Worm (Caenorhabditis elegans) whole organism, midembryonic: Measurements from ENCODE around the gene D2045.8.

ENCODE experiments used
- cog-1 ChIP-seq: sonication (generic microtip); optimal IDR thresholded peaks from 2 replicates; lab custom pipeline; 2016; ENCODE audit warnings: missing genetic modification characterization, missing compliant biosample characterization
- flt-1 ChIP-seq: fragments of 200-800 bp; sonication (Bioruptor generic); IDR thresholded peaks from 2 replicates; pipeline ENCODE4 v1.3.6; 2022; ENCODE audit warnings: missing genetic modification characterization, missing compliant biosample characterization
- klf-2 ChIP-seq: fragments of 200-800 bp; sonication (Bioruptor generic); conservative IDR thresholded peaks from 2 replicates; pipeline ENCODE4 v1.3.6; 2022; ENCODE audit warnings: missing genetic modification reagents, missing genetic modification characterization, missing compliant biosample characterization
- med-1 ChIP-seq: sonication (generic microtip); optimal IDR thresholded peaks from 2 replicates; lab custom pipeline; 2017; ENCODE audit warnings: missing genetic modification characterization, mild to moderate bottlenecking, missing compliant biosample characterization, antibody characterized with exemption, missing genetic modification reagents; ENCODE audit not compliant: insufficient read depth

DNA sequence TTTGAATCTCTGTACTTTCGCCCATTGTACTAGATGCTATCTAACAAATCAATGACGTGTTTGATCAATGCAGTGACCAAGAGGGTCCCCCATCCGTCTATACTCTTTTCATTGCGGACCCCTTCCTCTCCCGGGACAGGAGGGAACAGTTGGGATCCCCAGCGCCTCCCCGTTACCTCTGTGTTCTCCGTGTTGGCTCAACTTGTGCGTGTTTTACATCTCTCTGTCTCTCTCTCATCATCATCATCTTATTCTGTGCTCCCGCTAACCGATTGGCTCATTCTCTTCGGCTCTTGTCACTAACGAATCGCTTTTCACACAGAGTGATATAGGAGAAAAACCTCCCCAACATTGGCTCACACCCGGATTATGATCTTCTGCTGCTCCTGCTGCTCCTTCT, 38.4 kb downstream of the D2045.8 start, which contains the start of gene unc-49:
- TF ChIP-seq flt-1 (GFP tag; lab: Robert Waterston, UW) (no peak), klf-2 (no peak), cog-1 (no peak), med-1 (GFP tag; lab: Kevin White, UChicago) (no peak)
